Fruit fly (Drosophila melanogaster) whole organism, embryonic: ENCODE results near the gene Lmpt.

ENCODE experiments used
- Aef1 ChIP-seq: fragments of 200-800 bp; sonication (Bioruptor generic); IDR thresholded peaks from 3 replicates; pipeline ENCODE4 v1.3.6; 2022; ENCODE audit warnings: missing biosample characterization, missing genetic modification characterization
- CG1024 ChIP-seq: fragments of 200-800 bp; sonication (Bioruptor generic); IDR thresholded peaks from 2 replicates; pipeline ENCODE4 v1.3.6; 2022; ENCODE audit warnings: missing biosample characterization, missing genetic modification characterization
- CG11696 ChIP-seq: fragments of 200-800 bp; sonication (Bioruptor generic); IDR thresholded peaks from 2 replicates; pipeline ENCODE4 v1.3.6; 2022; ENCODE audit warnings: missing biosample characterization, missing genetic modification characterization
- CG12391 ChIP-seq: fragments of 200-800 bp; sonication (Bioruptor generic); optimal IDR thresholded peaks from 3 replicates; lab custom pipeline; 2018; ENCODE audit warnings: missing biosample characterization, mild to moderate bottlenecking, missing genetic modification characterization, moderate library complexity
- CG12769 ChIP-seq: fragments of 200-800 bp; sonication (Bioruptor generic); optimal IDR thresholded peaks from 2 replicates; lab custom pipeline; 2019; ENCODE audit warnings: missing biosample characterization, mild to moderate bottlenecking, missing genetic modification characterization, moderate library complexity
- CG15269 ChIP-seq: fragments of 200-800 bp; sonication (Bioruptor generic); optimal IDR thresholded peaks from 2 replicates; lab custom pipeline; 2018; ENCODE audit warnings: missing biosample characterization, mild to moderate bottlenecking, missing genetic modification characterization, moderate library complexity
- CG15601 ChIP-seq: fragments of 200-800 bp; sonication (Bioruptor generic); optimal IDR thresholded peaks from 3 replicates; lab custom pipeline; 2019; ENCODE audit warnings: missing biosample characterization, mild to moderate bottlenecking, missing genetic modification characterization, moderate library complexity
- CG1832 ChIP-seq: fragments of 200-800 bp; sonication (Bioruptor generic); optimal IDR thresholded peaks from 2 replicates; lab custom pipeline; 2017; ENCODE audit warnings: missing biosample characterization, mild to moderate bottlenecking, missing genetic modification characterization, inconsistent platforms
- CG2116 ChIP-seq: fragments of 200-800 bp; sonication (Bioruptor generic); optimal IDR thresholded peaks from 3 replicates; lab custom pipeline; 2018; ENCODE audit warnings: missing biosample characterization, mild to moderate bottlenecking, missing genetic modification characterization
- CG32532 ChIP-seq: fragments of 200-800 bp; sonication (Bioruptor generic); IDR thresholded peaks from 2 replicates; pipeline ENCODE4 v1.3.6; 2022; ENCODE audit warnings: missing biosample characterization, missing genetic modification characterization
- CG42726 ChIP-seq: fragments of 200-800 bp; sonication (Bioruptor generic); IDR thresholded peaks from 2 replicates; pipeline ENCODE4 v1.3.6; 2022; ENCODE audit warnings: missing biosample characterization, missing genetic modification characterization; ENCODE audit not compliant: partially characterized antibody
- CG6254 ChIP-seq: fragments of 200-800 bp; sonication (Bioruptor generic); optimal IDR thresholded peaks from 3 replicates; lab custom pipeline; 2017; ENCODE audit warnings: mild to moderate bottlenecking, missing biosample characterization, missing genetic modification reagents, missing genetic modification characterization
- CG6765 ChIP-seq: fragments of 200-800 bp; sonication (Bioruptor generic); optimal IDR thresholded peaks from 3 replicates; lab custom pipeline; 2017; ENCODE audit warnings: missing biosample characterization, mild to moderate bottlenecking, missing genetic modification characterization
- CG7745 ChIP-seq: fragments of 200-800 bp; sonication (Bioruptor generic); optimal IDR thresholded peaks from 2 replicates; lab custom pipeline; 2018; ENCODE audit warnings: missing biosample characterization, mild to moderate bottlenecking, missing genetic modification characterization, moderate library complexity
- CG7963 ChIP-seq: fragments of 200-800 bp; sonication (Bioruptor generic); IDR thresholded peaks from 3 replicates; pipeline ENCODE4 v1.3.6; 2022; ENCODE audit warnings: missing biosample characterization, missing genetic modification characterization; ENCODE audit not compliant: partially characterized antibody
- CoRest ChIP-seq: fragments of 200-800 bp; sonication (Bioruptor generic); optimal IDR thresholded peaks from 3 replicates; lab custom pipeline; 2018; ENCODE audit warnings: missing biosample characterization, mild to moderate bottlenecking, missing genetic modification characterization, moderate library complexity
- Dek ChIP-seq: fragments of 200-800 bp; sonication (Bioruptor generic); optimal IDR thresholded peaks from 3 replicates; lab custom pipeline; 2019; ENCODE audit warnings: missing biosample characterization, mild to moderate bottlenecking, missing genetic modification characterization, moderate library complexity
- Hand ChIP-seq: fragments of 200-800 bp; sonication (Bioruptor generic); optimal IDR thresholded peaks from 2 replicates; lab custom pipeline; 2017; ENCODE audit warnings: mild to moderate bottlenecking, missing biosample characterization, missing genetic modification reagents, missing genetic modification characterization
- Hr51 ChIP-seq, 2 experiments: fragments of 200-800 bp; sonication (Bioruptor generic); optimal IDR thresholded peaks; 2 replicates in 1 of 2; 3 replicates in 1 of 2; lab custom pipeline; 2016 to 2018; ENCODE audit warnings: missing biosample characterization in 2 of 2, missing genetic modification characterization in 2 of 2, mild to moderate bottlenecking in 1 of 2, moderate library complexity in 1 of 2
- Hsf ChIP-seq: fragments of 200-800 bp; sonication (Bioruptor generic); optimal IDR thresholded peaks from 3 replicates; lab custom pipeline; 2016; ENCODE audit warnings: missing biosample characterization, missing genetic modification characterization
- Lhr ChIP-seq: fragments of 200-800 bp; sonication (Bioruptor generic); optimal IDR thresholded peaks from 3 replicates; lab custom pipeline; 2017; ENCODE audit warnings: mild to moderate bottlenecking, missing biosample characterization, missing genetic modification reagents, missing genetic modification characterization
- Oaz ChIP-seq: fragments of 200-800 bp; sonication (Bioruptor generic); IDR thresholded peaks from 2 replicates; pipeline ENCODE4 v1.3.6; 2022; ENCODE audit warnings: missing biosample characterization, missing genetic modification characterization
- Optix ChIP-seq: fragments of 200-800 bp; sonication (Bioruptor generic); IDR thresholded peaks from 3 replicates; pipeline ENCODE4 v1.3.6; 2022; ENCODE audit warnings: missing biosample characterization, missing genetic modification characterization
- PHDP ChIP-seq: fragments of 200-800 bp; sonication (Bioruptor generic); optimal IDR thresholded peaks from 3 replicates; lab custom pipeline; 2018; ENCODE audit warnings: missing biosample characterization, mild to moderate bottlenecking, missing genetic modification characterization, moderate library complexity
- Taf1 ChIP-seq: fragments of 200-800 bp; sonication (Bioruptor generic); IDR thresholded peaks from 2 replicates; pipeline ENCODE4 v1.3.6; 2022; ENCODE audit warnings: missing biosample characterization, missing genetic modification characterization
- br ChIP-seq: fragments of >200 bp; optimal IDR thresholded peaks from 2 replicates; lab custom pipeline; 2017
- chm ChIP-seq: fragments of 200-800 bp; sonication (Bioruptor generic); IDR thresholded peaks from 2 replicates; pipeline ENCODE4 v1.3.6; 2022; ENCODE audit warnings: missing biosample characterization, missing genetic modification characterization
- crp ChIP-seq, 2 experiments: fragments of 200-800 bp; sonication (Bioruptor generic); optimal IDR thresholded peaks; 2 replicates in 1 of 2; 3 replicates in 1 of 2; lab custom pipeline; 2017; ENCODE audit warnings: missing biosample characterization in 2 of 2, missing genetic modification characterization in 2 of 2, mild to moderate bottlenecking in 1 of 2, moderate library complexity in 1 of 2
- dati ChIP-seq: fragments of 200-800 bp; sonication (Bioruptor generic); IDR thresholded peaks from 2 replicates; pipeline ENCODE4 v1.3.6; 2022; ENCODE audit warnings: missing biosample characterization, missing genetic modification characterization
- ems ChIP-seq: fragments of 200-800 bp; sonication (Bioruptor generic); optimal IDR thresholded peaks from 3 replicates; lab custom pipeline; 2016; ENCODE audit warnings: missing biosample characterization, missing genetic modification characterization
- eve ChIP-seq, 2 experiments: fragments of >200 bp; optimal IDR thresholded peaks; 2 replicates each; lab custom pipeline; 2017; ENCODE audit warnings: missing biosample characterization in 2 of 2, missing genetic modification characterization in 2 of 2
- fd3F ChIP-seq: fragments of 200-800 bp; sonication (Bioruptor generic); optimal IDR thresholded peaks from 2 replicates; lab custom pipeline; 2018; ENCODE audit warnings: missing biosample characterization, mild to moderate bottlenecking, missing genetic modification characterization, moderate library complexity
- jing ChIP-seq: fragments of 200-800 bp; sonication (Bioruptor generic); optimal IDR thresholded peaks from 2 replicates; lab custom pipeline; 2018; ENCODE audit warnings: missing biosample characterization, mild to moderate bottlenecking, missing genetic modification characterization
- klu ChIP-seq: fragments of 200-800 bp; sonication (Bioruptor generic); IDR thresholded peaks from 2 replicates; pipeline ENCODE4 v1.3.6; 2022; ENCODE audit warnings: missing biosample characterization, missing genetic modification characterization
- lab ChIP-seq: fragments of 200-800 bp; sonication (Bioruptor generic); optimal IDR thresholded peaks from 3 replicates; lab custom pipeline; 2017; ENCODE audit warnings: missing biosample characterization, missing genetic modification characterization, mild to moderate bottlenecking, moderate library complexity, missing genetic modification reagents
- lola ChIP-seq, 3 experiments: fragments of >200 bp in 2 of 3; fragments of 200-800 bp in 1 of 3; sonication (Bioruptor generic) in 1 of 3; optimal IDR thresholded peaks; 2 replicates each; lab custom pipeline; 2017 to 2019; ENCODE audit warnings: missing biosample characterization in 3 of 3, missing genetic modification characterization in 3 of 3, mild to moderate bottlenecking in 1 of 3, moderate library complexity in 1 of 3
- nmo ChIP-seq: fragments of 200-800 bp; sonication (Bioruptor generic); optimal IDR thresholded peaks from 2 replicates; lab custom pipeline; 2018; ENCODE audit warnings: missing biosample characterization, mild to moderate bottlenecking, missing genetic modification characterization, moderate library complexity
- pnt ChIP-seq: fragments of 200-800 bp; sonication (Bioruptor generic); optimal IDR thresholded peaks from 3 replicates; lab custom pipeline; 2016; ENCODE audit warnings: missing biosample characterization, missing genetic modification characterization
- ranshi ChIP-seq: fragments of 200-800 bp; sonication (Bioruptor generic); IDR thresholded peaks from 2 replicates; pipeline ENCODE4 v1.3.6; 2022; ENCODE audit warnings: missing biosample characterization, missing genetic modification characterization
- repo ChIP-seq: fragments of 200-800 bp; sonication (Bioruptor generic); optimal IDR thresholded peaks from 2 replicates; lab custom pipeline; 2016; ENCODE audit warnings: missing biosample characterization, missing genetic modification characterization
- sens ChIP-seq: fragments of 200-800 bp; sonication (Bioruptor generic); peaks from one replicate; lab custom pipeline; 2016; ENCODE audit warnings: missing biosample characterization, missing genetic modification characterization
- sisA ChIP-seq: fragments of 200-800 bp; sonication (Bioruptor generic); IDR thresholded peaks from 2 replicates; pipeline ENCODE4 v1.3.6; 2022; ENCODE audit warnings: missing biosample characterization, missing genetic modification characterization
- stwl ChIP-seq: fragments of 200-800 bp; sonication (Bioruptor generic); optimal IDR thresholded peaks from 3 replicates; lab custom pipeline; 2018; ENCODE audit warnings: missing biosample characterization, mild to moderate bottlenecking, missing genetic modification characterization, moderate library complexity
- tin ChIP-seq: fragments of 200-800 bp; sonication (Bioruptor generic); optimal IDR thresholded peaks from 3 replicates; lab custom pipeline; 2016; ENCODE audit warnings: missing biosample characterization, missing genetic modification characterization
- tio ChIP-seq: fragments of 200-800 bp; sonication (Bioruptor generic); optimal IDR thresholded peaks from 2 replicates; lab custom pipeline; 2017; ENCODE audit warnings: missing biosample characterization, missing genetic modification characterization, inconsistent platforms
- ttk ChIP-seq: fragments of 200-800 bp; sonication (Bioruptor generic); IDR thresholded peaks from 2 replicates; pipeline ENCODE4 v2.1.2; 2022; ENCODE audit warnings: missing biosample characterization, missing genetic modification characterization
- usp ChIP-seq: fragments of >200 bp; optimal IDR thresholded peaks from 2 replicates; lab custom pipeline; 2017; ENCODE audit warnings: missing biosample characterization, missing genetic modification characterization
- vnd ChIP-seq: fragments of 200-800 bp; sonication (Bioruptor generic); IDR thresholded peaks from 3 replicates; pipeline ENCODE4 v1.3.6; 2022; ENCODE audit warnings: missing biosample characterization, missing genetic modification characterization; ENCODE audit not compliant: partially characterized antibody
- vvl ChIP-seq: fragments of 200-800 bp; sonication (Bioruptor generic); IDR thresholded peaks from 2 replicates; pipeline ENCODE4 v1.3.6; 2022; ENCODE audit warnings: missing biosample characterization, missing genetic modification characterization
- yki ChIP-seq: fragments of >200 bp; optimal IDR thresholded peaks from 3 replicates; lab custom pipeline; 2018
- zfh1 ChIP-seq: fragments of 200-800 bp; sonication (Bioruptor generic); IDR thresholded peaks from 3 replicates; pipeline ENCODE4 v1.3.6; 2022; ENCODE audit warnings: missing biosample characterization, missing genetic modification characterization
- zfh2 ChIP-seq: fragments of 200-800 bp; sonication (Bioruptor generic); optimal IDR thresholded peaks from 2 replicates; lab custom pipeline; 2016; ENCODE audit warnings: missing biosample characterization, missing genetic modification characterization

Lmpt gene

dm6 chr3L:16893647-16894046 lies 28.6 kb downstream of the Lmpt start (continued):
- TF ChIP-seq lola (GFP tag; optimal IDR thresholded peaks at IDR 0.05; lab: Kevin White, UChicago) (no peak), tin (GFP tag; lab: Kevin White, UChicago) (no peak), lab (GFP tag; lab: Kevin White, UChicago) (peak; percentile 64), repo (GFP tag; lab: Kevin White, UChicago) (no peak), chm (no peak), CG12391 (no peak), crp (GFP tag; optimal IDR thresholded peaks at IDR 0.05; lab: Kevin White, UChicago) (no peak), usp (GFP tag; lab: Kevin White, UChicago) (no peak), CG1832 (GFP tag; lab: Kevin White, UChicago) (no peak), ttk (no peak), CoRest (tag; lab: Kevin White, UChicago) (peak; percentile 41), CG7745 (no peak), zfh1 (GFP tag; lab: Robert Waterston, UW) (no peak), CG7963 (GFP tag; lab: Robert Waterston, UW) (no peak), sens (no peak), tio (GFP tag; lab: Kevin White, UChicago) (no peak), vnd (GFP tag; lab: Robert Waterston, UW) (no peak), CG11696 (GFP tag; lab: Robert Waterston, UW) (no peak), Hr51 (GFP tag; optimal IDR thresholded peaks at IDR 0.05; lab: Kevin White, UChicago) (peak in 1 of 2 experiments; percentile 47), CG42726 (no peak), CG15601 (tag; lab: Kevin White, UChicago) (no peak), Oaz (GFP tag; lab: Robert Waterston, UW) (no peak), CG15269 (tag; lab: Kevin White, UChicago) (peak; percentile 33), fd3F (GFP tag; lab: Kevin White, UChicago) (no peak), br (lab: Kevin White, UChicago) (no peak), Hand (GFP tag; lab: Kevin White, UChicago) (no peak), jing (GFP tag; lab: Kevin White, UChicago) (no peak), nmo (GFP tag; lab: Kevin White, UChicago) (peak; percentile 21), Lhr (GFP tag; lab: Kevin White, UChicago) (no peak), vvl (GFP tag; lab: Robert Waterston, UW) (no peak), CG6765 (peak; percentile 5), sisA (GFP tag; lab: Robert Waterston, UW) (0 out of 2 replicates have a peak, but pooled peaks have one; percentile 8), CG1024 (no peak), Taf1 (no peak), CG2116 (no peak), Hsf (GFP tag; lab: Kevin White, UChicago) (no peak), CG32532 (peak; percentile 43; the same call in 1 of the 2 replicates), pnt (GFP tag; lab: Kevin White, UChicago) (no peak), Aef1 (GFP tag; lab: Robert Waterston, UW) (no peak), dati (GFP tag; lab: Robert Waterston, UW) (no peak), CG6254 (GFP tag; lab: Kevin White, UChicago) (no peak), ranshi (GFP tag; lab: Robert Waterston, UW) (no peak), yki (lab: Kevin White, UChicago) (no peak), ems (no peak), Dek (peak; percentile 7), PHDP (tag; lab: Kevin White, UChicago) (peak; percentile 22), CG12769 (tag; lab: Kevin White, UChicago) (peak; percentile 7), zfh2 (GFP tag; lab: Kevin White, UChicago) (no peak), stwl (tag; lab: Kevin White, UChicago) (no peak), Optix (no peak), eve (GFP tag; optimal IDR thresholded peaks at IDR 0.05; lab: Kevin White, UChicago) (no peak), klu (GFP tag; lab: Robert Waterston, UW) (no peak)
